Worm (Caenorhabditis elegans): Measurements from ENCODE around the gene K11E4.1.

- TF ChIP-seq flt-1 (GFP tag; IDR thresholded peaks at IDR 0.05) (peak; percentile 99), hnd-1 (tag; optimal IDR thresholded peaks at IDR 0.05) (peak; percentile 96)
These were observed 48.5 kb upstream of the K11E4.1 start for ce11 chrX:13665447-13665846.

Data from whole organism, early embryonic.